Worm (Caenorhabditis elegans) whole organism, L4 larva: Measurements from ENCODE around the gene nas-10.

ENCODE experiments used
- F44E2.7 ChIP-seq: fragments of 200-800 bp; sonication (Bioruptor generic); IDR thresholded peaks from 2 replicates; pipeline ENCODE4 v2.1.2; 2022; ENCODE audit warnings: missing genetic modification characterization, missing compliant biosample characterization
- zag-1 ChIP-seq: fragments of 150-350 bp; optimal IDR thresholded peaks from 2 replicates; lab custom pipeline; 2014; ENCODE audit warnings: missing biosample characterization, missing genetic modification characterization

- TF ChIP-seq zag-1 (no peak), F44E2.7 (GFP tag; lab: Robert Waterston, UW) (no peak)
Observed at ce11 chrX:10967698-10968097, 4.4 kb upstream of the nas-10 start, which contains the start of gene K09C8.9.
